Fruit fly (Drosophila melanogaster): Measurements from ENCODE around the gene CG11550.

Gene CG11550

dm6 chr3R:31718967-31719366 lies 39.3 kb upstream of the CG11550 start:
- no peak for TF ChIP-seq Clk (GFP tag; optimal IDR thresholded peaks at IDR 0.05)
- no peak for TF ChIP-seq Hr96 (GFP tag; optimal IDR thresholded peaks at IDR 0.05)
- TF ChIP-seq Crg-1 (GFP tag; optimal IDR thresholded peaks at IDR 0.05), result no peak
- TF ChIP-seq ovo (GFP tag; optimal IDR thresholded peaks at IDR 0.05), result no peak
- TF ChIP-seq cic (GFP tag; optimal IDR thresholded peaks at IDR 0.05), result no peak
- TF ChIP-seq tj (GFP tag; optimal IDR thresholded peaks at IDR 0.05), result no peak
- TF ChIP-seq cnc (optimal IDR thresholded peaks at IDR 0.05), result no peak
- no peak for TF ChIP-seq pad (GFP tag; optimal IDR thresholded peaks at IDR 0.05)
- no peak for TF ChIP-seq CG1620 (GFP tag; optimal IDR thresholded peaks at IDR 0.05)
- TF ChIP-seq CG33017 (tag; optimal IDR thresholded peaks at IDR 0.05), result no peak
- no peak for TF ChIP-seq CG5204 (GFP tag; optimal IDR thresholded peaks at IDR 0.05)
- TF ChIP-seq CG12768 (GFP tag; optimal IDR thresholded peaks at IDR 0.05), result no peak
- no peak for TF ChIP-seq bab1 (GFP tag; optimal IDR thresholded peaks at IDR 0.05)

- no peak for TF ChIP-seq CG1620 (GFP tag; optimal IDR thresholded peaks at IDR 0.05)
- TF ChIP-seq tj (GFP tag; optimal IDR thresholded peaks at IDR 0.05), result no peak
- no peak for TF ChIP-seq CG14711 (tag; optimal IDR thresholded peaks at IDR 0.05)
- TF ChIP-seq CG5204 (GFP tag; optimal IDR thresholded peaks at IDR 0.05), result no peak
- TF ChIP-seq Crg-1 (GFP tag; optimal IDR thresholded peaks at IDR 0.05), result no peak
- no peak for TF ChIP-seq CG7045 (GFP tag; optimal IDR thresholded peaks at IDR 0.05)
Measured at dm6 chr3R:31718168-31718565, 38.5 kb upstream of the CG11550 start.

dm6 chr3R:31717299-31718167 lies 37.9 kb upstream of the CG11550 start:
- TF ChIP-seq CG5204 (GFP tag; optimal IDR thresholded peaks at IDR 0.05) (peak; percentile 60), toe (GFP tag; optimal IDR thresholded peaks at IDR 0.05) (peak; percentile 26), cic (GFP tag; optimal IDR thresholded peaks at IDR 0.05) (no peak), CG1620 (GFP tag; optimal IDR thresholded peaks at IDR 0.05) (no peak), CG7045 (GFP tag; optimal IDR thresholded peaks at IDR 0.05) (peak; percentile 15), CG33017 (tag; optimal IDR thresholded peaks at IDR 0.05) (peak; percentile 5)

- TF ChIP-seq CG12768 (GFP tag; optimal IDR thresholded peaks at IDR 0.05), result no peak
- no peak for TF ChIP-seq CG11617 (GFP tag; optimal IDR thresholded peaks at IDR 0.05)
- peak; percentile 95 for TF ChIP-seq tj (GFP tag; optimal IDR thresholded peaks at IDR 0.05)
Measured at dm6 chr3R:31716265-31716664, 36.6 kb upstream of the CG11550 start.

dm6 chr3R:31715713-31716024 lies 36.0 kb upstream of the CG11550 start:
- TF ChIP-seq kay (GFP tag; ENCODE audit: borderline replicate concordance) (peak; percentile 72), CG7045 (GFP tag; optimal IDR thresholded peaks at IDR 0.05) (no peak), Mnt (GFP tag; optimal IDR thresholded peaks at IDR 0.05) (no peak), bab1 (GFP tag; optimal IDR thresholded peaks at IDR 0.05) (no peak), CG12768 (GFP tag; optimal IDR thresholded peaks at IDR 0.05) (no peak), Clk (GFP tag; optimal IDR thresholded peaks at IDR 0.05) (no peak), cic (GFP tag; optimal IDR thresholded peaks at IDR 0.05) (no peak), CG14711 (tag; optimal IDR thresholded peaks at IDR 0.05) (no peak), cnc (optimal IDR thresholded peaks at IDR 0.05) (no peak), CG11617 (GFP tag; optimal IDR thresholded peaks at IDR 0.05) (peak; percentile 3), pad (GFP tag; optimal IDR thresholded peaks at IDR 0.05) (no peak), CG1620 (GFP tag; optimal IDR thresholded peaks at IDR 0.05) (no peak)

dm6 chr3R:31714876-31715712 lies 35.4 kb upstream of the CG11550 start:
- TF ChIP-seq ovo (GFP tag; optimal IDR thresholded peaks at IDR 0.05) (peak; percentile 71), CG14711 (tag; optimal IDR thresholded peaks at IDR 0.05) (peak; percentile 63), cnc (optimal IDR thresholded peaks at IDR 0.05) (no peak), cic (GFP tag; optimal IDR thresholded peaks at IDR 0.05) (peak; percentile 8), pad (GFP tag; optimal IDR thresholded peaks at IDR 0.05) (peak; percentile 86), bab1 (GFP tag; optimal IDR thresholded peaks at IDR 0.05) (no peak), Clk (GFP tag; optimal IDR thresholded peaks at IDR 0.05) (no peak), Mnt (GFP tag; optimal IDR thresholded peaks at IDR 0.05) (no peak), CG7045 (GFP tag; optimal IDR thresholded peaks at IDR 0.05) (no peak), kay (GFP tag; ENCODE audit: borderline replicate concordance) (peak; percentile 94), CG12768 (GFP tag; optimal IDR thresholded peaks at IDR 0.05) (no peak), CG7101 (tag; optimal IDR thresholded peaks at IDR 0.05) (no peak), CG33017 (tag; optimal IDR thresholded peaks at IDR 0.05) (no peak), CG1620 (GFP tag; optimal IDR thresholded peaks at IDR 0.05) (no peak), CG5204 (GFP tag; optimal IDR thresholded peaks at IDR 0.05) (no peak), tj (GFP tag; optimal IDR thresholded peaks at IDR 0.05) (no peak), CG11617 (GFP tag; optimal IDR thresholded peaks at IDR 0.05) (no peak), Crg-1 (GFP tag; optimal IDR thresholded peaks at IDR 0.05) (no peak), toe (GFP tag; optimal IDR thresholded peaks at IDR 0.05) (no peak), Hr96 (GFP tag; optimal IDR thresholded peaks at IDR 0.05) (no peak)
